Fruit fly (Drosophila melanogaster) whole organism, embryonic: ENCODE data around the gene Or88a.
A peak's percentile ranks its signal among the peaks of the same experiment; 100 is the strongest.

Source experiments
- Adf1 ChIP-seq: fragments of 200-800 bp; sonication (Bioruptor generic); IDR thresholded peaks from 2 replicates; pipeline ENCODE4 v1.3.6; 2022; ENCODE audit warnings: missing biosample characterization, missing genetic modification characterization
- CG10267 ChIP-seq: fragments of 200-800 bp; sonication (Bioruptor generic); optimal IDR thresholded peaks from 2 replicates; lab custom pipeline; 2018; ENCODE audit warnings: missing biosample characterization, mild to moderate bottlenecking, missing genetic modification characterization, moderate library complexity
- CG11085 ChIP-seq: fragments of 200-800 bp; sonication (Bioruptor generic); IDR thresholded peaks from 2 replicates; pipeline ENCODE4 v1.3.6; 2022; ENCODE audit warnings: missing biosample characterization, missing genetic modification characterization
- CG11093 ChIP-seq: fragments of 200-800 bp; sonication (Bioruptor generic); IDR thresholded peaks from 3 replicates; pipeline ENCODE4 v1.3.6; 2022; ENCODE audit warnings: missing biosample characterization, missing genetic modification characterization
- CG11695 ChIP-seq: fragments of 200-800 bp; sonication (Bioruptor generic); IDR thresholded peaks from 3 replicates; pipeline ENCODE4 v1.3.6; 2022; ENCODE audit warnings: missing biosample characterization, missing genetic modification characterization
- CG14710 ChIP-seq: fragments of 200-800 bp; sonication (Bioruptor generic); optimal IDR thresholded peaks from 3 replicates; lab custom pipeline; 2019; ENCODE audit warnings: missing biosample characterization, mild to moderate bottlenecking, missing genetic modification characterization, moderate library complexity
- CG15479 ChIP-seq: fragments of 200-800 bp; sonication (Bioruptor generic); optimal IDR thresholded peaks from 3 replicates; lab custom pipeline; 2019; ENCODE audit warnings: missing biosample characterization, mild to moderate bottlenecking, missing genetic modification characterization, moderate library complexity
- CG2712 ChIP-seq: fragments of 200-800 bp; optimal IDR thresholded peaks from 3 replicates; lab custom pipeline; 2019; ENCODE audit warnings: missing biosample characterization, mild to moderate bottlenecking, missing genetic modification characterization, moderate library complexity
- CG4854 ChIP-seq: fragments of 200-800 bp; sonication (Bioruptor generic); optimal IDR thresholded peaks from 2 replicates; lab custom pipeline; 2016; ENCODE audit warnings: missing biosample characterization, missing genetic modification characterization, inconsistent platforms
- CG7786 ChIP-seq: fragments of 200-800 bp; sonication (Bioruptor generic); optimal IDR thresholded peaks from 2 replicates; lab custom pipeline; 2016; ENCODE audit warnings: missing biosample characterization, missing genetic modification characterization
- CG8924 ChIP-seq: fragments of 200-800 bp; optimal IDR thresholded peaks from 3 replicates; lab custom pipeline; 2019; ENCODE audit warnings: missing biosample characterization, mild to moderate bottlenecking, missing genetic modification characterization, moderate library complexity
- CG9727 ChIP-seq: fragments of 200-800 bp; sonication (Bioruptor generic); optimal IDR thresholded peaks from 3 replicates; lab custom pipeline; 2017; ENCODE audit warnings: missing biosample characterization, mild to moderate bottlenecking, missing genetic modification characterization
- CG9876 ChIP-seq: fragments of 200-800 bp; sonication (Bioruptor generic); optimal IDR thresholded peaks from 2 replicates; lab custom pipeline; 2016; ENCODE audit warnings: missing biosample characterization, missing genetic modification characterization
- Dll ChIP-seq: fragments of 200-800 bp; sonication (Bioruptor generic); IDR thresholded peaks from 4 replicates; pipeline ENCODE4 v1.3.6; 2022; ENCODE audit warnings: missing biosample characterization, missing genetic modification characterization; ENCODE audit not compliant: partially characterized antibody
- E2f2 ChIP-seq: fragments of 200-800 bp; sonication (Bioruptor generic); IDR thresholded peaks from 2 replicates; pipeline ENCODE4 v1.3.6; 2022; ENCODE audit warnings: missing biosample characterization, missing genetic modification characterization
- Ets65A ChIP-seq: fragments of 200-800 bp; sonication (Bioruptor generic); peaks from one replicate; lab custom pipeline; 2016; ENCODE audit warnings: missing biosample characterization, missing genetic modification characterization
- Fer1 ChIP-seq: fragments of 200-800 bp; sonication (Bioruptor generic); optimal IDR thresholded peaks from 2 replicates; lab custom pipeline; 2017; ENCODE audit warnings: missing biosample characterization, mild to moderate bottlenecking, missing genetic modification characterization
- GATAe ChIP-seq: fragments of 200-800 bp; sonication (Bioruptor generic); conservative IDR thresholded peaks from 2 replicates; pipeline ENCODE4 v1.3.6; 2022; ENCODE audit warnings: missing biosample characterization, missing genetic modification characterization
- Gsc ChIP-seq: fragments of 200-800 bp; sonication (Bioruptor generic); IDR thresholded peaks from 2 replicates; pipeline ENCODE4 v1.3.6; 2022; ENCODE audit warnings: missing biosample characterization, missing genetic modification characterization
- Hand ChIP-seq: fragments of 200-800 bp; sonication (Bioruptor generic); optimal IDR thresholded peaks from 2 replicates; lab custom pipeline; 2017; ENCODE audit warnings: mild to moderate bottlenecking, missing biosample characterization, missing genetic modification reagents, missing genetic modification characterization
- Med ChIP-seq: fragments of 200-800 bp; sonication (Bioruptor generic); peaks from one replicate; lab custom pipeline; 2016; ENCODE audit warnings: missing biosample characterization, missing genetic modification characterization, mild to moderate bottlenecking, inconsistent platforms, moderate library complexity
- NFAT ChIP-seq: fragments of 200-800 bp; sonication (Bioruptor generic); IDR thresholded peaks from 2 replicates; pipeline ENCODE4 v1.3.6; 2022; ENCODE audit warnings: missing biosample characterization, missing genetic modification characterization
- Nf-YA ChIP-seq: fragments of 200-800 bp; sonication (Bioruptor generic); IDR thresholded peaks from 2 replicates; pipeline ENCODE4 v1.3.6; 2022; ENCODE audit warnings: missing biosample characterization, missing genetic modification characterization
- Rfx ChIP-seq: fragments of 200-800 bp; sonication (Bioruptor generic); IDR thresholded peaks from 2 replicates; pipeline ENCODE4 v1.3.6; 2022; ENCODE audit warnings: missing biosample characterization, missing genetic modification characterization
- bowl ChIP-seq: fragments of 200-800 bp; sonication (Bioruptor generic); IDR thresholded peaks from 2 replicates; pipeline ENCODE4 v1.3.6; 2022; ENCODE audit warnings: missing biosample characterization, missing genetic modification characterization
- bsh ChIP-seq, 2 experiments: fragments of 200-800 bp; sonication (Bioruptor generic); optimal IDR thresholded peaks; 2 replicates each; lab custom pipeline; 2017 to 2018; ENCODE audit warnings: mild to moderate bottlenecking in 2 of 2, missing biosample characterization in 2 of 2, missing genetic modification characterization in 2 of 2, moderate library complexity in 1 of 2
- ems ChIP-seq: fragments of 200-800 bp; sonication (Bioruptor generic); optimal IDR thresholded peaks from 3 replicates; lab custom pipeline; 2016; ENCODE audit warnings: missing biosample characterization, missing genetic modification characterization
- hkb ChIP-seq, 2 experiments: fragments of 200-800 bp in 1 of 2; fragments of >200 bp in 1 of 2; sonication (Bioruptor generic) in 1 of 2; IDR thresholded peaks in 1 of 2; optimal IDR thresholded peaks in 1 of 2; 2 replicates each; pipeline versions ENCODE4 v1.3.6 to Lab custom; 2017 to 2022; ENCODE audit warnings: missing biosample characterization in 1 of 2, missing genetic modification characterization in 1 of 2
- jumu ChIP-seq: fragments of 200-800 bp; sonication (Bioruptor generic); optimal IDR thresholded peaks from 3 replicates; lab custom pipeline; 2016; ENCODE audit warnings: missing biosample characterization, missing genetic modification characterization
- nom ChIP-seq: fragments of 200-800 bp; sonication (Bioruptor generic); optimal IDR thresholded peaks from 2 replicates; lab custom pipeline; 2017; ENCODE audit warnings: missing biosample characterization, missing genetic modification characterization, mild to moderate bottlenecking, moderate library complexity, missing genetic modification reagents
- psq ChIP-seq: fragments of 200-800 bp; sonication (Bioruptor generic); optimal IDR thresholded peaks from 2 replicates; lab custom pipeline; 2017; ENCODE audit warnings: missing biosample characterization, missing genetic modification characterization
- row ChIP-seq: fragments of 200-800 bp; sonication (Bioruptor generic); IDR thresholded peaks from 3 replicates; pipeline ENCODE4 v1.3.6; 2022; ENCODE audit warnings: missing biosample characterization, missing genetic modification characterization
- shn ChIP-seq: fragments of 200-800 bp; sonication (Bioruptor generic); optimal IDR thresholded peaks from 3 replicates; lab custom pipeline; 2016; ENCODE audit warnings: missing biosample characterization, missing genetic modification characterization
- sisA ChIP-seq: fragments of 200-800 bp; sonication (Bioruptor generic); IDR thresholded peaks from 2 replicates; pipeline ENCODE4 v1.3.6; 2022; ENCODE audit warnings: missing biosample characterization, missing genetic modification characterization
- slp2 ChIP-seq: fragments of 200-800 bp; sonication (Bioruptor generic); optimal IDR thresholded peaks from 2 replicates; lab custom pipeline; 2016; ENCODE audit warnings: missing biosample characterization, missing genetic modification characterization
- sqz ChIP-seq: fragments of 200-800 bp; sonication (Bioruptor generic); optimal IDR thresholded peaks from 3 replicates; lab custom pipeline; 2018; ENCODE audit warnings: missing biosample characterization, mild to moderate bottlenecking, missing genetic modification characterization
- tup ChIP-seq: fragments of 200-800 bp; sonication (Bioruptor generic); optimal IDR thresholded peaks from 2 replicates; lab custom pipeline; 2016; ENCODE audit warnings: missing biosample characterization, mild to moderate bottlenecking, missing genetic modification characterization, moderate library complexity
- unc-4 ChIP-seq: fragments of 200-800 bp; sonication (Bioruptor generic); IDR thresholded peaks from 2 replicates; pipeline ENCODE4 v1.3.6; 2022; ENCODE audit warnings: missing biosample characterization, missing genetic modification characterization; ENCODE audit not compliant: partially characterized antibody
- vvl ChIP-seq: fragments of 200-800 bp; sonication (Bioruptor generic); IDR thresholded peaks from 2 replicates; pipeline ENCODE4 v1.3.6; 2022; ENCODE audit warnings: missing biosample characterization, missing genetic modification characterization

Or88a gene

dm6 chr3R:14122347-14122812 is 13.1 kb downstream of the Or88a start, which contains the start of the genes Abi and twf (continued):
- TF ChIP-seq CG2712 (tag; lab: Kevin White, UChicago) (peak; percentile 74), sqz (GFP tag; lab: Kevin White, UChicago) (no peak), Nf-YA (GFP tag; lab: Robert Waterston, UW) (peak; percentile 40; the same call in 1 of the 2 replicates), Ets65A (GFP tag; lab: Kevin White, UChicago) (peak; percentile 80), Hand (GFP tag; lab: Kevin White, UChicago) (no peak), ems (GFP tag; lab: Kevin White, UChicago) (peak; percentile 58), sisA (peak; percentile 64), CG7786 (GFP tag; lab: Kevin White, UChicago) (peak; percentile 34), Adf1 (GFP tag; lab: Robert Waterston, UW) (peak; percentile 78), bowl (GFP tag; lab: Robert Waterston, UW) (no peak), Gsc (GFP tag; lab: Robert Waterston, UW) (no peak), row (GFP tag; lab: Robert Waterston, UW) (peak; percentile 82), CG15479 (GFP tag; lab: Kevin White, UChicago) (no peak), jumu (GFP tag; lab: Kevin White, UChicago) (peak; percentile 51), hkb (optimal IDR thresholded peaks at IDR 0.05; lab: Kevin White, UChicago) (peak; percentile 76), hkb (GFP tag; IDR thresholded peaks at IDR 0.05; lab: Robert Waterston, UW) (peak; percentile 63), tup (GFP tag; lab: Kevin White, UChicago) (peak; percentile 46), Med (GFP tag; lab: Kevin White, UChicago) (peak; percentile 91), psq (GFP tag; lab: Kevin White, UChicago) (peak; percentile 42), CG14710 (tag; lab: Kevin White, UChicago) (peak; percentile 86), bsh (GFP tag; optimal IDR thresholded peaks at IDR 0.05; lab: Kevin White, UChicago) (peak in 1 of 2 experiments; percentile 62), CG8924 (tag; lab: Kevin White, UChicago) (peak; percentile 24), E2f2 (GFP tag; lab: Robert Waterston, UW) (peak; percentile 54), CG10267 (peak; percentile 97), CG9727 (GFP tag; lab: Kevin White, UChicago) (peak; percentile 66), CG11695 (GFP tag; lab: Robert Waterston, UW) (peak; percentile 72; the same call in 2 of the 3 replicates), unc-4 (GFP tag; lab: Robert Waterston, UW) (no peak), CG4854 (GFP tag; lab: Kevin White, UChicago) (peak; percentile 35), CG11085 (no peak), GATAe (no peak), Dll (GFP tag; lab: Robert Waterston, UW) (0 out of 4 replicates have a peak, but pooled peaks have one; percentile 21), CG9876 (GFP tag; lab: Kevin White, UChicago) (no peak), slp2 (GFP tag; lab: Kevin White, UChicago) (peak; percentile 50), CG11093 (GFP tag; lab: Robert Waterston, UW) (no peak), nom (GFP tag; lab: Kevin White, UChicago) (no peak), NFAT (GFP tag; lab: Robert Waterston, UW) (peak; percentile 67; the same call in 1 of the 2 replicates), shn (GFP tag; lab: Kevin White, UChicago) (peak; percentile 39), Rfx (GFP tag; lab: Robert Waterston, UW) (peak; percentile 77), vvl (peak; percentile 81), Fer1 (GFP tag; lab: Kevin White, UChicago) (peak; percentile 58)
